Fruit fly (Drosophila melanogaster) Kc167 (cell line): ENCODE results near the gene nrv1.

Experiments
- h ChIP-seq: fragments of >200 bp; optimal IDR thresholded peaks from 3 replicates; lab custom pipeline; 2018; ENCODE audit warnings: missing external identifiers
- insv ChIP-seq: fragments of >200 bp; optimal IDR thresholded peaks from 3 replicates; lab custom pipeline; 2018; ENCODE audit warnings: missing external identifiers
- psq ChIP-seq: fragments of >200 bp; optimal IDR thresholded peaks from 2 replicates; lab custom pipeline; 2017; ENCODE audit warnings: missing external identifiers

DNA sequence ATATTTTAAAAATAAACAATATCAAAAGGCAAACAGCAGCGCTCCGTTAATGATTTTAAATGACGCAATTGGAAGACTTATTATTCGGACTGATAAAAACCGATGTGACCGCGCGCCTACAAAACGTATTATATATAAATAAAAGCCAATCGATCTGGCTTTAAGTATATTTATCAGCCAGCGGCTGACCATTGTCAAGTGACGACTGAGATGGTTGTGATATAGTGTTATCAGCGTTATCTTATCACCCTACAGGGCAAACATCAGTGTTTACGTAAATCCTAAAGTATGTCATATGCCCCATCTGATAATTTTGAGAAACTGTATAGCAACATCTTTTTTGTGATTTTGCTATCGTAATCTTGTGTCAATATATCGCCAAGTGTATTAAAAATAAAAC, 2.7 kb upstream of the nrv1 start:
- TF ChIP-seq h (lab: Kevin White, UChicago) (no peak), insv (no peak), psq (lab: Kevin White, UChicago) (no peak)
